4 worm cellular contexts compared by ENCODE assay signal in the genomic region with DNA sequence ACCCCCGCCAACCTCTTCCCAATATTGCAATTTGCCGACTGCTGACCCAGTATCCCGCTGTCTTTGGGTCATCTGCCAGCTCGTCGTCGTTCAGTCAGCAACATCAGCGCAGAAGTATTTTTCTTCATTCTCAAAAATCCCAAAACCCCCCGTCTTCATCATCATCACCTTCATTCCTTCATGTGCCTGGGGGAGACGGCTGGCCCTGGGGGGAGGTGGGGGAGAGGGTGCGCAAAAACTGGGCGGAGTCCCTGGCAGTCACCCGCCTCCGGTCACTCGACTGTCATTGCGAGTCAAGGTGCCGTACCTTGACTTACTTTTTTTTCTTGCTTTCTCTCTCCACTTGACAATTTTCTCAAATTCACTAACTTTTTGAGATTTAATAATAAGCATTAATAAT.
TF ChIP-seq lines count a peak whose summit lies in the region.

No protein-coding gene starts in this region.

TF ChIP-seq in whole organism, L4 larva, 104 proteins besides CTCF, POLR2A, EP300 and RAD21:
- no peak for TF ChIP-seq aha-1 (tag; lab: Kevin White, UChicago)
- TF ChIP-seq lsy-2 (tag; optimal IDR thresholded peaks at IDR 0.05; lab: Kevin White, UChicago): no peak
- no peak for TF ChIP-seq nhr-6 (tag; optimal IDR thresholded peaks at IDR 0.05; lab: Kevin White, UChicago)
- TF ChIP-seq F37D6.2 (tag; optimal IDR thresholded peaks at IDR 0.05; lab: Kevin White, UChicago): no peak
- no peak for TF ChIP-seq lin-1 (GFP tag; IDR thresholded peaks at IDR 0.05; lab: Robert Waterston, UW)
- TF ChIP-seq Y75B8A.6 (GFP tag; IDR thresholded peaks at IDR 0.05; lab: Robert Waterston, UW): no peak
- peak in 1 of 2 experiments; percentile 92 for TF ChIP-seq unc-62 (GFP tag; optimal IDR thresholded peaks at IDR 0.05 in 1 of 2; lab: Kevin White, UChicago)
- TF ChIP-seq unc-62 (tag; optimal IDR thresholded peaks at IDR 0.05; lab: Kevin White, UChicago): no peak
- TF ChIP-seq skn-1 (tag; optimal IDR thresholded peaks at IDR 0.05; lab: Kevin White, UChicago): no peak
- peak; percentile 85 for TF ChIP-seq set-16 (GFP tag; IDR thresholded peaks at IDR 0.05; lab: Robert Waterston, UW)
TF ChIP-seq in whole organism, L4 larva: peak in this region for 2.

TF ChIP-seq in whole organism, early embryonic, 17 proteins besides CTCF, POLR2A, EP300 and RAD21:
- TF ChIP-seq ama-1 (optimal IDR thresholded peaks at IDR 0.05; lab: Kevin White, UChicago) (no peak), B0310.2 (tag; optimal IDR thresholded peaks at IDR 0.05; lab: Kevin White, UChicago) (no peak), F13C5.2 (tag; optimal IDR thresholded peaks at IDR 0.05; lab: Kevin White, UChicago) (no peak), hmg-4 (GFP tag; optimal IDR thresholded peaks at IDR 0.05; lab: Kevin White, UChicago) (peak; percentile 44), scrt-1 (GFP tag; IDR thresholded peaks at IDR 0.05; lab: Robert Waterston, UW) (no peak), pes-1 (GFP tag; IDR thresholded peaks at IDR 0.05; lab: Robert Waterston, UW) (no peak)

TF ChIP-seq in whole organism, midembryonic, 9 proteins besides CTCF, POLR2A, EP300 and RAD21:
- TF ChIP-seq ztf-29 (GFP tag; IDR thresholded peaks at IDR 0.05; lab: Robert Waterston, UW) (no peak), ztf-23 (GFP tag; IDR thresholded peaks at IDR 0.05; lab: Robert Waterston, UW) (0 out of 2 replicates have a peak, but pooled peaks have one; percentile 18)

TF ChIP-seq in whole organism, young adult, 124 proteins besides CTCF, POLR2A, EP300 and RAD21:
- TF ChIP-seq egrh-3 (GFP tag; IDR thresholded peaks at IDR 0.05; lab: Robert Waterston, UW) (peak; percentile 52; the same call in 1 of the 2 replicates), akir-1 (GFP tag; optimal IDR thresholded peaks at IDR 0.05; lab: Kevin White, UChicago) (no peak), bed-1 (GFP tag; IDR thresholded peaks at IDR 0.05; lab: Robert Waterston, UW) (no peak), zfh-2 (GFP tag; conservative IDR thresholded peaks at IDR 0.05; lab: Robert Waterston, UW) (peak; percentile 87), aptf-3 (GFP tag; IDR thresholded peaks at IDR 0.05; lab: Robert Waterston, UW) (no peak), nhr-80 (tag; optimal IDR thresholded peaks at IDR 0.05; lab: Kevin White, UChicago) (no peak)
